Worm (Caenorhabditis elegans): ENCODE results near the gene fbxa-89.

DNA sequence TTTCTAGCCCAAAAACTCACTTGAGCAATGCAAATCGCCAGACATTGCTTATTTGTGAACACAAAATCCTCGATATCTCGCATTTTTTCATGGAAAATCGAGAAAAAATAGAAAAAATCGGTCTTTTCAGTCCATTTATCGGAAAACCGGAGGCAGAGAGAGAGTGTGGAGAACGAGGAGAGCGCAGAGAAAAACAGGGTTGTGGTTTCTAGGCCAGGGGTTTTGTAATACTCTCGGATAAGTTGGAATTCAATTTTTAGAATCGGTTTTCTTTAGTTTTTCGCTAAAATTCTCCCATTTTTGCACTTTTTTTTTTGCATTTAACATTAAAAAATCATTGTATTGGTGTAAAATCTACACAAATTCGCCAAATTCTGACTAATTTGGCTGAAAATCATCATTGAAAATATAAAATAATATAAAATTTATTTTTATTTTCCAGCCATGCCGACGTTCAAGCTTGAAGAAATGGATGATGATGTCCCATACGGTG is 37.7 kb downstream of the fbxa-89 start, which contains the start of the genes Y75B8A.24 and Y75B8A.25:
- TF ChIP-seq him-1 (tag; optimal IDR thresholded peaks at IDR 0.05) = no peak
- no peak for TF ChIP-seq dao-5 (tag; optimal IDR thresholded peaks at IDR 0.05)

Measured in whole organism, L4/young adult.